Worm (Caenorhabditis elegans): ENCODE measurements around the gene Y4C6A.4.

DNA sequence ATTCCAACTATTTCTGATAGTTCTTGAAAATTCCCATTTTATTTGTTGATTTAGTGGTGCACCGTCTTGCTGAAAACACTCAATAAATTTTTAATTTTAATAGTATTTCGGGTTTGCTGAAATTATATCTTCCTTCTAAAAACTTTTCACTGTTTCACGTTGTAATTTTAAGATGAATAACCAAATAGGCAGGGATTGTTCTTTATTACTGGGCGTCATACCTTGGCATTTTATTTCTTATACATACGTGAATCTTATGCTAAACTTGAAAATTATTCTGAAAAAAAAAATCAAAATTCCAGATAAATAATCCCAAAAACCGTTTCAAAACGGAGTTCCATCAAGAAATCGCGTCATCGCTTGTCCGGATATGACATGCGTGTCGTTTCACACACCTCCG, 14.1 kb upstream of the Y4C6A.4 start, which contains the start of gene mgl-3:
- TF ChIP-seq pqm-1 (tag; optimal IDR thresholded peaks at IDR 0.05) = no peak
- TF ChIP-seq snpc-4 (tag; optimal IDR thresholded peaks at IDR 0.05) = no peak
- TF ChIP-seq ceh-82 (tag; optimal IDR thresholded peaks at IDR 0.05) = no peak
- no peak for TF ChIP-seq egl-27 (tag; optimal IDR thresholded peaks at IDR 0.05)
- no peak for TF ChIP-seq elt-1 (tag; optimal IDR thresholded peaks at IDR 0.05)

All from whole organism, L3 larva.